Fruit fly (Drosophila melanogaster) whole organism, larva: Measurements from ENCODE around the gene Lip2.

Experiments
- noc ChIP-seq: fragments of 200-800 bp; sonication (Bioruptor generic); optimal IDR thresholded peaks from 3 replicates; lab custom pipeline; 2019; ENCODE audit warnings: missing biosample characterization, mild to moderate bottlenecking, missing genetic modification characterization, moderate library complexity

Lip2 gene

DNA sequence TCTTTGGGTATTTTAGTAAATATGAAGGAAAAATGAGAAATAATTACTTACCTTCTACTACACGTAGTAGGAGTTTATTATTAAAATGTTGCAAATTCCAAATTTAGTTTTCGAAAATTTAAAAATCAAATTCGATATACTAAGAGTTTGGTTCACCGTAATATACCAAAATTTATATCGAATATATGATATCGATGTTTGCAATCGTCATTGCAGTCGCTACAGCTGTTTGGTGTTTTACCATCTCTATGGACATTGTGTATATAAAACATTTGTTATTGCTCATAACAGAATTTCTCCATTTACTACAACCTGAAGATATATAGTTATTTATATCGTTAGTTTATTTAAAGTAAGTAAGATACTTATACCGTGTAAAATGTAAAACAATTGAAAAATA is 19.5 kb upstream of the Lip2 start, which contains the start of gene CG6443:
TSS of gene CG6443 (plus strand) at position 228 of the 400 bp plus-strand sequence.
- TF ChIP-seq noc (tag; lab: Kevin White, UChicago): no peak

DNA sequence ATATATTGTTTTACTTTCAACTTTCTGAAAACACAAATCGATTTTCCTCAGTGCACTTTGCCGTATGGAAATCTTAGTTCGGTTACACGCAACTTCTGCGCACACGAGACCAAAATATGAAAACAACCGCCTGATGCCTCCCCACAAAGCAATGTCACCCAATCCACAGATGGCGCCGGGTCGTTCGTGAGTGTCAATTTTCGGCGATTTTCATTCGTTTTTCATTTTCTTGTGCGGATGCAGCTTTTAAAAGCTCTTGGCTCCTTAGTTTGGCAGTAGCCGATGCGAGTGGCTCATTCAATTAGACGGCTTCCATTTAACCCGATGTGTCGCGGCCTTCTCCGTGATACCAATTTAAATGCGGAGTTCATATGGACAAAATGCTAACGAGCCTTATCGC is 14.7 kb upstream of the Lip2 start, which contains the start of gene CG6431:
TSS of gene CG6431 (plus strand) at position 301 of the 400 bp plus-strand sequence.
- TF ChIP-seq noc (tag; lab: Kevin White, UChicago): no peak

DNA sequence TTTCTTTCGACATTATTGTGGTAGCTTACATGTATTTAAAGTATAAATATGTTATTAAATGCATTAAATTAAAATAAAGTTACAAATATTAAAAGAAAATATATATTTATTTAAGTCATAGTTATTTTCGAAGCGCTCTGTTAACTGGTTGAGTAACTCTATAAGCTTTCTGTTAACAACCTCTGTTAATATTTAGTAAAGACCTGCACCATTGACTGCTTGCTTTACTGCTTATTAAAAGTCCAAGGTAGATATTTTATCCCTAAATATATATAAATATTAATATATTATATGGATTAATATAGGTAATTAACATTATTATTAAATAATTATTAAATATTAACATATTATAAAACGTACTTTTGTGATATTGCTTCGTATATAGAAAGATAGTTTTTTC is 12.3 kb upstream of the Lip2 start:
- TF ChIP-seq noc (tag; lab: Kevin White, UChicago): no peak

DNA sequence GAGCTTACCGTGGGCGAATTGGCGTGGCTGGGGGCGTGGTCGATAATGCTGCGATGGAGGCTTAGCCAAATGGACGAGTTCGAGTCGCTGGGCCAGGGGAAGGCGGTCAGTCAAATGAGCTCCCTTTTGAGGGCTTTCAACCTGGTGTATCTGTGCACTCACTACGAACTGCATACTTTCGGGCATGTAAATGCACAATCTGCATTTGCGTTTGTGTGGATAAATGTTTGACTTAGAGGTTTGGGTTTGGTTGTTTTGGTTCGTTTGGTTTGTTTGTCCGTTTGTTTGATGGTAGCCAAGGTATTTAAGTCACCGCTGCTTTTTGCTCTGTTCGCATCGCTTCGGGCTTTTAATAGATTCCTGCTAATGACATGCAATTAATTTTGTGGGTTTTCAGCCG is 2.0 kb upstream of the Lip2 start:
- TF ChIP-seq noc (tag; lab: Kevin White, UChicago): no peak

DNA sequence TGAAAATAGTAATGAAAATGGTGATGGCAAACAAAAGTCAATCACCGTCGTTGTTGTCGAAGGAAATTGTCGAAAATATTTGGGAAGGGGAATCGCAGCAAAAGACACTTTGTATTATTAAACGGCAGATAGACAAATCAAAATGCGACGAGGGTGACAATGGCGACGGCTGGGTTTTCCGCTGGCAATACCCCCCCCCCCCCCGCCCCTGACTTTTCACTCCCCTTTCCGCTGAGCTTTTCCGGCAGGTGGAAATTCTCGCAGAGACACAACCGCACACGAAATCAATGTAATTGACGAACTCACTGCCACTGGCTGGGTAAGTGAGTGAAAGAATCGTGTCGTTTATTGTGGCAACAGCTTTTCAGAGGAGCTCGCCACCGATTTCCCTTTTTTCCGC is 1.2 kb downstream of the Lip2 start:
- TF ChIP-seq noc (tag; lab: Kevin White, UChicago): no peak

DNA sequence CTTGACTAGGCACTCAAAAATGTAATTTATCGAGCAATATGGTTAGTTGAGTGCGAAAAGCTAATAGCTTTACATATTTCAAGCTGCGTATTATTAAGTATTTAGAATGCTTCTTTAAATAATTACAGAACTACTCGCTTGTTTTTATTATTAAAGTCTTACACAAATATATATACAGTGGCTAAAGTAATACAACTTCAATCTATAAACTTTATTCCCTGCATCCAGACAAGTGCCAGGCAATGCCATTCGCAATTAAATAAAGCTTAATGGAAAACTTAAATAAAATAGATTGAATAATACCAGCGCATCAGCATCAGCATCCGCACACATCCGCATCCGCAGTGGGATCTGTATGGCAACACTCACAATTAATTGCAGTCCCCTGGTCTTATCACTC is 3.0 kb downstream of the Lip2 start:
- TF ChIP-seq noc (tag; lab: Kevin White, UChicago): no peak

DNA sequence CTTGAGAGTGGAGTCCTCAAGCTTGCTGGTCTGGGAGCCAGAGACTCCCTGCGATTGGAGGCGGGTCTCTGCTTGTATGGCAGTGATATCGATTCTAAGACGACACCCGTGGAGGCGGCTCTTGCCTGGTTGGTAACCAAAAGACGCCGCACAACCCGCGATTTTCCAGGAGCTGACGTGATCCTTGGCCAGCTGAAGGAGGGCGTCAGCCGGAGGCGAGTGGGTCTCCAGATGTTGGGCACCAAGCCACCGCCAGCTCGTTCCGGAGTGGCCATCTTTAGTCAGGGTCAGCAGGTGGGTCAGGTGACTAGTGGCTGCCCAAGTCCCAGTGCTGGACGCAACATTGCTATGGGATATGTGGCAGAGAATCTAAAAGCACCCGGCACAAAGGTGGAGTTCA is 4.8 kb downstream of the Lip2 start:
- TF ChIP-seq noc (tag; lab: Kevin White, UChicago): no peak

DNA sequence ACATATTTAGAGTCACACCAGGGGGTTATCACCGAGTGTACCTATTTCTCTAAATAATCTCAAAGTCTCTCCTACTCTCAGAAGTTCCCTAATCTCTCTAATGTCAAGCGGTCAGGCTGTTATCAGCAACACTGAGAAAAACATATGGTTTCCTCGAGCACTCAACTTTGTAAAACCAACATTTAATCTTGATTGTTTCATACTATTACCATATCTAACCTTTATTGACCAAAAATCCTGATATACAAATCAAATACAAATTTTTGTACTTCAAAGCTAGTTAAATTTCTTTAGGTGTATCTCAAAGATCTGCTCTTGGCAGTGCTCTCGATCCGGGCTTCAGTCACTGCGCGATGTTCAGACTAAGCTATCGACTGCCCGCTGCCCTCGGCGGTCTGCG is 6.0 kb downstream of the Lip2 start, which contains the start of gene CG6415:
TSS of gene CG6415 (plus strand) at position 341 of the 400 bp plus-strand sequence.
- TF ChIP-seq noc (tag; lab: Kevin White, UChicago): peak; percentile 92

DNA sequence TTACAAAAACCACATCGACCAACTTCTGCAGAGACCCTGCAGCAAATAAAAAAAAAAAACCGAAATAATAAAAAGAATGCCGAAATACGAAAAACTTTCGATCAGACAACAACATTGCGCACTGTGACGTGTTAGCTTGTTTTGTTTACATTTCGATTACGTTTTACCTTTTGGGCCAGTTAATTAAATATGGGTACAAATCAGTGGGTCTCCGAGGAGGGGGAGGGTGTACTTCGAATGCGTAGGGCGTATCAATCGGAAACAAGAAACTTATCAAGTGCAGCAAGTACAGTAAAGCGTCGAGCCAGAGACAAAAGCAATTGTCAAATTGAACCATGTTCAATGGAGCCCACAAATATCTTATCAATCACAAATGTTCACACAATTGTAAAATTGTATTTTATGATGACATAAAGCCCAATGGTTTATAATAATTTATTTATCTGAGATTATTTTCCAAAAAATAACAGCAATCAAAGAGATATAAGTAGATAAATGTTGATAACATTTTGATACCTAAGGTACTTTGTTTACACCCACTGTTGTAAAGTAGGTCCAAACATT is 7.7 kb downstream of the Lip2 start, which contains the start of gene Lip1:
TSS of gene Lip1 (minus strand) at position 46 of the 564 bp plus-strand sequence.
- no peak for TF ChIP-seq noc (tag; lab: Kevin White, UChicago)

DNA sequence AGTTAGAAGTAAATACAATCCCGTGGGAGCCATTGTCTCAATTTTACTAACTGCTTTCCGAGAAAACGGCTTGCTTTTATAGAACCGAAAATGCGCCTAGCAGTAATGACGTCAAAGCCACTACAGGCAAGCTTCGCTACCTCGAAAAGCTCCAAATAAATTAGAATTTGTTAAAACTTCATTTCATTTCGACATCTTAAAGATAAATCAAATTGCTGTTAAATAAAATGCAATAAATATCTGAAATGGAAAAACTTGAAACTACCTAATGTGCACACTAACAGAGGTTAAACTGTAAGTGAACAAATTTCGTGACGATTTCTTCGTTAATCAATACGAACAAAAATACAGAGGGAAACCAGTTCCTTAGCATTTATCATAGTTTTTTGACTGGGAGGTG is 11.3 kb downstream of the Lip2 start, which contains the start of gene CG7300:
TSS of gene CG7300 (minus strand) at position 52 of the 400 bp plus-strand sequence.
- peak; percentile 80 for TF ChIP-seq noc (tag; lab: Kevin White, UChicago)

DNA sequence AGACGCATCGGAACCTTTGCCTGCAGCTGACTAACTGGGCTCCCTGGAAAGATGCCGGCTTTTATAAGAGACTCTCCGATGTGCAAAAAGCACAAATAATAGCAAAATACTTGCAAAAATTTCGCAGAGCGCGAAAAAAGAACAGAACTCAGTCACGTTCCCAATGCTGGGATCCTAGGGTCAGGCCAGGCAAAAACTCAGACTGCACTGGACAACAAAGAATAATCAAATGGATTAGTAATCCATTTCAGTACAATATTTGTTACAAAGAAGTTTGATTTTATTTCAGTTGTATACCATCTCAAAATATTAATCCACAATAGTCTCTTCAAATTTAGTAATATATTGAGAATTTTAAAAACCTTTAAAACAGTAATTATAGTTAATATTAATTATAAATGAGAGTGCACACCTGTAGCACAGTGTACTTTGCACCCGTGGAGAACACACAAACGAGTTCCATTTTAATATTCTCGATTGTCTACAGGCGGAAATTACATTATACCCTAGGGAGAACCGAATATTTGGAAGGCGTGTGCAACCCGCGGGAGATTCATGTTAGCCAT is 15.1 kb downstream of the Lip2 start, which contains the start of gene CG17108:
TSS of gene CG17108 (minus strand) at position 51 of the 566 bp plus-strand sequence.
- no peak for TF ChIP-seq noc (tag; lab: Kevin White, UChicago)

DNA sequence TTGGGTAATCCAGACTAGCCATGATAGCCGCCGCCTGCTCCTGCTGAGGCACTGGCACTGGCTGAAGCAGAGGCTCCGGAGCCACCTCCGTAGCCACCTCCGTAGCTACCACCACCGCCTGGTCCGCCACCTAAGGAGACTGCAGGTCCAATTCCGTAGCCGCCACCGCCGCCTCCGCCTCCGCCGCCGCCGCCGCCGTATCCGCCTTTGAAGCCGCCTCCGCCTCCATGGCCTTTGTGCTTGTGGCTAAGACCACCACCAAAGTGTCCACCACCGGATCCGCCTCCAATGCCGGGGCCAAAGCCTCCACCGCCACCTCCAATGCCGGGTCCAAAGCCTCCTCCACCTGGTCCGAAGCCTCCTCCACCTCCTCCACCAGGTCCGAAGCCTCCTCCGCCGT is 16.2 kb downstream of the Lip2 start:
- TF ChIP-seq noc (tag; lab: Kevin White, UChicago): no peak

DNA sequence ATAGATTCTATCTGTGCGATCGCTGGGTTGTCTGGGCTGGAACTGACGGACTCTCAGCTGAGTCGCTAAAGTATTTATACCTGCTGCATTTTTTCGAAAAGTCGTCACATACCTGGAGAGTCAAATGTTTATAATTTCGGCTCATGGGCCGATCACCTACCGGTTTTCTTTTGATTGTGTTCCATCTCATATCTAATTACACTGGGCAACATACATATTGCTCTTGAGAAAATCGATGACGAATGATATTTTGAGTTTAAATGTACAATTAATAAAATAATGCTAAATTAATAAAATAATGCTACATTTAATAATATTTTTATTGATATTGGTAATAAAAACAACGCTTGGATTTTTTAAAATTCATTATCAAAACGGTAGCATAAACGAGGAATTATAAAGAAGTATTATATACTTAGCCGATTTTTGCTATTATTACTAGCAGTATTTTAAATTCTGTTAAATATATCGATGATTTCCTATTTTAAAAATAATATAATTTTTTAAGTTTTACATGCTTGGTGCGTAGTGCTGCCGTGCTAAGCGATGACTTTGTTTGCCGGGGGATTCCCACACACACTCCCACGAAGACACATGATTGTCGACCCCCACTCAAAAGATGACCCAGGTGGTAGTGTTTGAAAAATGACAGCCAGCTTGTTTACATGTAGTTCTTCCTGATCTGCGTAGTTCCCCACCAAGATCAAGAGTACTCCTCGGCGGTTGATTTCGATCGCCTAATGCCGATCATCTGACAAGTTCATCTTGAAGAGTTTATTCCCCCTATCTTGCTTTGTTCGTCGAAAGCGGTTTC is 19.8 kb downstream of the Lip2 start, which contains the start of gene CG7294:
TSS of gene CG7294 (minus strand) at position 51 of the 814 bp plus-strand sequence.
- TF ChIP-seq noc (tag; lab: Kevin White, UChicago): no peak

DNA sequence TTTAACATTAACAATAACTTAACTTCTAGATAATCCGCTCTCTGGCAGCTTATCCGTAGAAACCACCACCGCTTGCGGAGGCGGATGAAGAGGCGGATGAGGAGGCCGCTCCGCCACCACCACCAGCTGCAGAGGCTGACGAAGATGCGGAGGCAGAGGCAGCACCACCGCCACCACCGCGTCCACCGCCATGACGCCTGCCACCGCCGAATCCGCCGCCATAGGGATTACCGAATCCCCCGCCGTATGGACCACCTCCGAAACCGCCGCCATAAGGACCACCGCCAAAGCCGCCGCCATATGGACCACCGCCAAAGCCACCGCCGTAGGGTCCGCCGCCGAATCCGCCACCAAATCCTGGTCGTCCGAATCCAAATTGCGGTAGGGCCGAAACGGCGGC is 20.5 kb downstream of the Lip2 start:
- TF ChIP-seq noc (tag; lab: Kevin White, UChicago): no peak

DNA sequence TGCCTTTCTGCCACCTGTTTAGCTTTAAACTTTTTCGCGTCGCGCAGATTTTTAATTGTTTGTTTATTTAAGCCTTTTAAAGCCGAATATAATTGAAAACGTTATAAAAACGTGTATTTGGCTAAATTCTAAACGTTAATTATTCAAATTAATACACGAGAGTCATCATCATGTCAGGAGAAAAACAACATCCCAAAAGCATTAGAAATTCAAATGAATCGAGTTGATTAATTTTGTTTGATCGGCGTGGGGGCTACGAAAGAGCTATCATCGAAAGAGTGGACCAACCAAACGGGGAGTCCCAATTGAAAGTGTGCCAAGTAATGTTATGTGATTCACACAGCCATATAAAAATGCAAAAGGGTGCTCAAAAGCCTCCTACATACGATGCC is 21.5 kb downstream of the Lip2 start:
- no peak for TF ChIP-seq noc (tag; lab: Kevin White, UChicago)
